Worm (Caenorhabditis elegans) whole organism, mixed stage, embryonic: ENCODE measurements around the gene rsp-5.

ENCODE experiments used
- blmp-1 ChIP-seq: fragments of 150-350 bp; optimal IDR thresholded peaks from 2 replicates; lab custom pipeline; 2014; ENCODE audit warnings: missing biosample characterization, missing genetic modification characterization
- ceh-39 ChIP-seq: fragments of 150-350 bp; optimal IDR thresholded peaks from 2 replicates; lab custom pipeline; 2014; ENCODE audit warnings: missing biosample characterization, missing genetic modification characterization
- elt-1 ChIP-seq: sonication (generic microtip); optimal IDR thresholded peaks from 2 replicates; lab custom pipeline; 2017; ENCODE audit warnings: missing genetic modification characterization, mild to moderate bottlenecking, missing compliant biosample characterization, antibody characterized with exemption, moderate library complexity, borderline replicate concordance; ENCODE audit not compliant: insufficient read depth
- mab-5 ChIP-seq: fragments of 150-350 bp; optimal IDR thresholded peaks from 2 replicates; lab custom pipeline; 2014; ENCODE audit warnings: missing biosample characterization, missing genetic modification characterization
- mep-1 ChIP-seq: fragments of 150-350 bp; optimal IDR thresholded peaks from 2 replicates; lab custom pipeline; 2017; ENCODE audit warnings: missing biosample characterization, missing genetic modification reagents, missing genetic modification characterization, inconsistent platforms
- mls-2 ChIP-seq: sonication (generic microtip); optimal IDR thresholded peaks from 2 replicates; lab custom pipeline; 2016; ENCODE audit warnings: mild to moderate bottlenecking, missing genetic modification characterization, moderate library complexity, missing compliant biosample characterization
- nhr-237 ChIP-seq: fragments of 150-350 bp; optimal IDR thresholded peaks from 2 replicates; lab custom pipeline; 2014; ENCODE audit warnings: missing biosample characterization, missing genetic modification characterization
- nhr-28 ChIP-seq: fragments of 150-350 bp; optimal IDR thresholded peaks from 2 replicates; lab custom pipeline; 2014; ENCODE audit warnings: missing biosample characterization, missing genetic modification characterization
- nhr-76 ChIP-seq: sonication (generic microtip); optimal IDR thresholded peaks from 2 replicates; lab custom pipeline; 2017; ENCODE audit warnings: missing biosample characterization, missing genetic modification characterization
- unc-62 ChIP-seq: fragments of 150-350 bp; optimal IDR thresholded peaks from 2 replicates; lab custom pipeline; 2014; ENCODE audit warnings: missing biosample characterization, missing genetic modification reagents, missing genetic modification characterization
- ztf-11 ChIP-seq: fragments of 150-350 bp; optimal IDR thresholded peaks from 2 replicates; lab custom pipeline; 2014; ENCODE audit warnings: missing biosample characterization, missing genetic modification characterization

ce11 chrII:6493709-6494326, 3.9 kb downstream of the rsp-5 start:
- TF ChIP-seq mls-2 (tag; lab: Kevin White, UChicago), result no peak
- TF ChIP-seq unc-62 (GFP tag; lab: Kevin White, UChicago), result no peak
- TF ChIP-seq blmp-1 (tag; lab: Kevin White, UChicago), result no peak
- TF ChIP-seq nhr-76 (tag; lab: Kevin White, UChicago), result no peak
- TF ChIP-seq mab-5, result no peak
- no peak for TF ChIP-seq elt-1
- no peak for TF ChIP-seq nhr-28
- no peak for TF ChIP-seq mep-1 (tag; lab: Kevin White, UChicago)
- no peak for TF ChIP-seq ztf-11 (tag; lab: Kevin White, UChicago)
- no peak for TF ChIP-seq nhr-237
- no peak for TF ChIP-seq ceh-39
